Worm (Caenorhabditis elegans) whole organism, late embryonic: ENCODE measurements around the gene tag-151.

Experiments
- ceh-18 ChIP-seq: sonication (generic microtip); optimal IDR thresholded peaks from 2 replicates; lab custom pipeline; 2016; ENCODE audit warnings: missing genetic modification characterization, missing compliant biosample characterization
- ceh-22 ChIP-seq: sonication (generic microtip); optimal IDR thresholded peaks from 2 replicates; lab custom pipeline; 2017; ENCODE audit warnings: missing biosample characterization, missing genetic modification characterization
- ceh-9 ChIP-seq: sonication (generic microtip); optimal IDR thresholded peaks from 2 replicates; lab custom pipeline; 2016; ENCODE audit warnings: mild to moderate bottlenecking, missing genetic modification characterization, inconsistent platforms, missing compliant biosample characterization
- che-1 ChIP-seq: sonication (generic microtip); optimal IDR thresholded peaks from 2 replicates; lab custom pipeline; 2016; ENCODE audit warnings: mild to moderate bottlenecking, missing genetic modification characterization, missing compliant biosample characterization
- elt-2 ChIP-seq: sonication (generic microtip); optimal IDR thresholded peaks from 2 replicates; lab custom pipeline; 2016; ENCODE audit warnings: missing genetic modification reagents, missing genetic modification characterization, missing compliant biosample characterization
- fax-1 ChIP-seq: sonication (generic microtip); optimal IDR thresholded peaks from 2 replicates; lab custom pipeline; 2016; ENCODE audit warnings: missing genotype, missing genetic modification characterization, missing compliant biosample characterization
- hlh-13 ChIP-seq: fragments of 200-800 bp; sonication (Bioruptor generic); optimal IDR thresholded peaks from 2 replicates; lab custom pipeline; 2018; ENCODE audit warnings: mild to moderate bottlenecking, missing genetic modification characterization, missing compliant biosample characterization
- nfya-1 ChIP-seq: sonication (generic microtip); optimal IDR thresholded peaks from 2 replicates; lab custom pipeline; 2017; ENCODE audit warnings: missing genetic modification characterization, mild to moderate bottlenecking, missing compliant biosample characterization, antibody characterized with exemption, moderate library complexity
- rnt-1 ChIP-seq: sonication (generic microtip); optimal IDR thresholded peaks from 2 replicates; lab custom pipeline; 2016; ENCODE audit warnings: missing genetic modification characterization, missing compliant biosample characterization
- tbx-7 ChIP-seq: sonication (generic microtip); optimal IDR thresholded peaks from 2 replicates; lab custom pipeline; 2016; ENCODE audit warnings: missing genotype, missing genetic modification characterization, missing compliant biosample characterization
- unc-3 ChIP-seq, 2 experiments: fragments of 200-800 bp in 1 of 2; sonication (Bioruptor generic) in 1 of 2; sonication (generic microtip) in 1 of 2; conservative IDR thresholded peaks in 1 of 2; optimal IDR thresholded peaks in 1 of 2; 2 replicates each; pipeline versions ENCODE4 v1.3.6 to Lab custom; 2016 to 2022; ENCODE audit warnings: missing compliant biosample characterization in 2 of 2, missing genetic modification characterization in 2 of 2, missing genetic modification reagents in 1 of 2
- unc-42 ChIP-seq: sonication (generic microtip); optimal IDR thresholded peaks from 2 replicates; lab custom pipeline; 2016; ENCODE audit warnings: missing genotype, missing genetic modification characterization, missing compliant biosample characterization

DNA sequence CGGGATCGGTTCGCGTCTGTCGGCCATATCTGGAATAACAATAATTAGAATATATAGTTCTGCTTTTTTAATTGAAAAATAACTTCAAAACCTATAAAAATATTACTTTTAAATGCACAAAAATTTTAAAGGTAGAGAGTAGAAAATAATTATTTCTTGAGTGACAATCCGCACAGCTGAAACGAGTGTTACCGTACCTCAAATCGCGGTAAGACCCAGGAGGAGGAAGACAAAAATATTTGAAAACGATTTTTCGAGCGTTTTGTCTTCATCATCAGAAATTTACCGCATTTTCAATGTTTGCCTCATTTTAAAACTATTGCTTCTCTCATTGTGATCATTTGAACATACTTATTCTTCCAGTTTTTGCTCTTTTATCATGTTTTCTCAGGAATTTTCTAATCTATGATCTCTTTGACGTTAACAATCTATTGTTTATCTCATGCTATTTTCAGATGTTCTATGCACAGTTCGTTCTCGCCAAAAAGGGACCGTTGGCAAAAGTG lies 11.8 kb upstream of the tag-151 start, which contains the start of the genes rpn-5 and scc-1:
- no peak for TF ChIP-seq elt-2 (tag; lab: Kevin White, UChicago)
- TF ChIP-seq hlh-13 (GFP tag; lab: Kevin White, UChicago) = no peak
- no peak for TF ChIP-seq unc-3 (GFP tag; conservative IDR thresholded peaks at IDR 0.05; lab: Robert Waterston, UW)
- TF ChIP-seq unc-3 (tag; optimal IDR thresholded peaks at IDR 0.05; lab: Kevin White, UChicago) = no peak
- no peak for TF ChIP-seq ceh-9 (tag; lab: Kevin White, UChicago)
- TF ChIP-seq tbx-7 (tag; lab: Kevin White, UChicago) = no peak
- no peak for TF ChIP-seq rnt-1 (tag; lab: Kevin White, UChicago)
- no peak for TF ChIP-seq fax-1 (tag; lab: Kevin White, UChicago)
- peak; percentile 3 for TF ChIP-seq unc-42 (tag; lab: Kevin White, UChicago)
- TF ChIP-seq ceh-22 = no peak
- no peak for TF ChIP-seq che-1 (tag; lab: Kevin White, UChicago)
- TF ChIP-seq nfya-1 = peak; percentile 85
- no peak for TF ChIP-seq ceh-18 (tag; lab: Kevin White, UChicago)
